Worm (Caenorhabditis elegans): ENCODE measurements around the gene nep-26.

- no peak for TF ChIP-seq mdl-1 (tag; optimal IDR thresholded peaks at IDR 0.05)
- no peak for TF ChIP-seq nhr-11 (tag; optimal IDR thresholded peaks at IDR 0.05)
- no peak for TF ChIP-seq pha-4 (tag; optimal IDR thresholded peaks at IDR 0.05)
- no peak for TF ChIP-seq nhr-43 (tag; optimal IDR thresholded peaks at IDR 0.05; ENCODE audit: poor library complexity, severe bottlenecking)
- TF ChIP-seq snpc-4 (tag; optimal IDR thresholded peaks at IDR 0.05), result no peak
- no peak for TF ChIP-seq ztf-11 (tag; optimal IDR thresholded peaks at IDR 0.05)
- no peak for TF ChIP-seq pqm-1 (tag; optimal IDR thresholded peaks at IDR 0.05)
- TF ChIP-seq unc-62 (GFP tag; optimal IDR thresholded peaks at IDR 0.05), result no peak
- TF ChIP-seq ceh-28 (tag; optimal IDR thresholded peaks at IDR 0.05), result no peak
- TF ChIP-seq nhr-76 (tag; optimal IDR thresholded peaks at IDR 0.05), result no peak
These were observed 2.7 kb upstream of the nep-26 start, which contains the start of gene clpp-1 for ce11 chrII:10302646-10303045.

All from whole organism, L3 larva.